Worm (Caenorhabditis elegans): ENCODE results near the gene K08D12.3.

DNA sequence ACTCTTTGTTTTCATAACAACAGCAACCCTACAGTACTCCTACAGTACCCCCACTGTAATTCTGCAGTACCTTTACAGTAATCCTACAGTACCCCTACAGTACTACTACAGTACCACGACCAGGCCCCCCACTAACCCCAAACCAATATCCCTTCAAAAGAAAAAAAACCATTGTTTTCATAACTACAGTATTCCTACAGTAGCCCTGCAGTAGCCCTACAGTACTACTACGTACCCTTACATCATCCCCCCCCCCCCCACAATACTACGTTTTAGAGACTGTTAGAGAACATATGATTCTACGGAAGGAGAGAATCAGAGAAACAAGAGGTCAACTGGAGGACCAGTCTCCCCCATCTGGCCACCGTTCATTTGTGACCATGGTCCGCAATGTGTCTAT is 43.4 kb downstream of the K08D12.3 start, which contains the start of gene Y41D4A.3:
- TF ChIP-seq lin-13 (GFP tag; optimal IDR thresholded peaks at IDR 0.05), result no peak
- no peak for TF ChIP-seq lin-11 (tag; optimal IDR thresholded peaks at IDR 0.05)
- TF ChIP-seq unc-62 (GFP tag; optimal IDR thresholded peaks at IDR 0.05), result no peak
- no peak for TF ChIP-seq aly-2 (tag; optimal IDR thresholded peaks at IDR 0.05)
- no peak for TF ChIP-seq nhr-23 (tag; optimal IDR thresholded peaks at IDR 0.05)
- no peak for TF ChIP-seq lin-39 (tag; optimal IDR thresholded peaks at IDR 0.05)
- TF ChIP-seq snpc-4 (tag; optimal IDR thresholded peaks at IDR 0.05), result no peak
- no peak for TF ChIP-seq dmd-4 (tag; optimal IDR thresholded peaks at IDR 0.05)

Data from whole organism, L2 larva.